Worm (Caenorhabditis elegans) whole organism, L3 larva: ENCODE results near the gene K07H8.2.
A peak's percentile ranks its signal among the peaks of the same experiment; 100 is the strongest.

Experiments
- R02D3.7 ChIP-seq: fragments of 150-350 bp; optimal IDR thresholded peaks from 2 replicates; lab custom pipeline; 2014; ENCODE audit warnings: missing biosample characterization, missing genetic modification characterization
- ZK546.5 ChIP-seq: sonication (generic microtip); optimal IDR thresholded peaks from 2 replicates; lab custom pipeline; 2017; ENCODE audit warnings: missing biosample characterization, missing genetic modification characterization
- aly-2 ChIP-seq: fragments of 150-350 bp; optimal IDR thresholded peaks from 2 replicates; lab custom pipeline; 2014; ENCODE audit warnings: missing biosample characterization, missing genetic modification characterization
- ama-1 ChIP-seq: fragments of 150-350 bp; optimal IDR thresholded peaks from 2 replicates; lab custom pipeline; 2018
- ceh-28 ChIP-seq: fragments of 150-350 bp; optimal IDR thresholded peaks from 2 replicates; lab custom pipeline; 2014; ENCODE audit warnings: missing biosample characterization, missing genetic modification reagents, missing genetic modification characterization
- daf-12 ChIP-seq: fragments of 150-350 bp; optimal IDR thresholded peaks from 2 replicates; lab custom pipeline; 2014; ENCODE audit warnings: missing biosample characterization, missing genetic modification reagents, missing genetic modification characterization
- egl-5 ChIP-seq: fragments of 150-350 bp; optimal IDR thresholded peaks from 2 replicates; lab custom pipeline; 2017; ENCODE audit warnings: missing biosample characterization, missing genetic modification reagents, missing genetic modification characterization, inconsistent platforms
- elt-1 ChIP-seq: fragments of 150-350 bp; optimal IDR thresholded peaks from 2 replicates; lab custom pipeline; 2014; ENCODE audit warnings: missing biosample characterization, missing genetic modification characterization
- elt-2 ChIP-seq: sonication (generic microtip); optimal IDR thresholded peaks from 2 replicates; lab custom pipeline; 2016; ENCODE audit warnings: missing genetic modification reagents, mild to moderate bottlenecking, missing genetic modification characterization, missing compliant biosample characterization
- fkh-10 ChIP-seq: sonication (generic microtip); optimal IDR thresholded peaks from 2 replicates; lab custom pipeline; 2017; ENCODE audit warnings: missing biosample characterization, missing genetic modification reagents, missing genetic modification characterization
- fos-1 ChIP-seq: fragments of 150-350 bp; optimal IDR thresholded peaks from 2 replicates; lab custom pipeline; 2014; ENCODE audit warnings: missing biosample characterization, missing genetic modification characterization
- hmg-11 ChIP-seq: sonication (generic microtip); optimal IDR thresholded peaks from 2 replicates; lab custom pipeline; 2016; ENCODE audit warnings: missing genetic modification characterization, missing compliant biosample characterization
- jun-1 ChIP-seq: fragments of 150-350 bp; optimal IDR thresholded peaks from 2 replicates; lab custom pipeline; 2014; ENCODE audit warnings: missing biosample characterization, missing genetic modification reagents, missing genetic modification characterization
- lin-15B ChIP-seq: fragments of 150-350 bp; optimal IDR thresholded peaks from 2 replicates; lab custom pipeline; 2014; ENCODE audit warnings: missing biosample characterization, missing genetic modification characterization
- lin-39 ChIP-seq: fragments of 150-350 bp; optimal IDR thresholded peaks from 2 replicates; lab custom pipeline; 2018; ENCODE audit warnings: missing biosample characterization, missing genetic modification reagents, missing genetic modification characterization
- lsy-12 ChIP-seq: sonication (generic microtip); optimal IDR thresholded peaks from 2 replicates; lab custom pipeline; 2016; ENCODE audit warnings: mild to moderate bottlenecking, missing genetic modification characterization, missing compliant biosample characterization
- nfya-1 ChIP-seq: sonication (generic microtip); optimal IDR thresholded peaks from 2 replicates; lab custom pipeline; 2017; ENCODE audit warnings: missing genetic modification characterization, mild to moderate bottlenecking, missing compliant biosample characterization, antibody characterized with exemption, moderate library complexity; ENCODE audit not compliant: insufficient read depth
- nhr-11 ChIP-seq: fragments of 150-350 bp; optimal IDR thresholded peaks from 2 replicates; lab custom pipeline; 2014; ENCODE audit warnings: missing biosample characterization, missing genetic modification characterization
- nhr-12 ChIP-seq: fragments of 150-350 bp; optimal IDR thresholded peaks from 2 replicates; lab custom pipeline; 2014; ENCODE audit warnings: missing biosample characterization, missing genetic modification characterization
- nhr-23 ChIP-seq: fragments of 150-350 bp; optimal IDR thresholded peaks from 2 replicates; lab custom pipeline; 2014; ENCODE audit warnings: missing biosample characterization, missing genetic modification reagents, missing genetic modification characterization
- nhr-25 ChIP-seq: sonication (generic microtip); optimal IDR thresholded peaks from 2 replicates; lab custom pipeline; 2017; ENCODE audit warnings: missing biosample characterization, missing genetic modification characterization
- nhr-28 ChIP-seq: fragments of 150-350 bp; optimal IDR thresholded peaks from 2 replicates; lab custom pipeline; 2014; ENCODE audit warnings: missing biosample characterization, missing genetic modification characterization
- nhr-76 ChIP-seq: fragments of 150-350 bp; sonication (generic microtip); optimal IDR thresholded peaks from 5 replicates; lab custom pipeline; 2014; ENCODE audit warnings: missing biosample characterization, missing genetic modification characterization
- pha-4 ChIP-seq: fragments of 150-350 bp; optimal IDR thresholded peaks from 2 replicates; lab custom pipeline; 2014; ENCODE audit warnings: missing biosample characterization, missing genetic modification reagents, missing genetic modification characterization
- pqm-1 ChIP-seq: fragments of 150-350 bp; optimal IDR thresholded peaks from 2 replicates; lab custom pipeline; 2017; ENCODE audit warnings: missing biosample characterization, missing genetic modification characterization, inconsistent platforms
- skn-1 ChIP-seq: fragments of 150-350 bp; optimal IDR thresholded peaks from 2 replicates; lab custom pipeline; 2014; ENCODE audit warnings: missing biosample characterization, missing genetic modification characterization
- snpc-4 ChIP-seq: fragments of 150-350 bp; optimal IDR thresholded peaks from 2 replicates; lab custom pipeline; 2014; ENCODE audit warnings: missing biosample characterization, missing genetic modification characterization
- tbx-2 ChIP-seq: sonication (generic microtip); optimal IDR thresholded peaks from 2 replicates; lab custom pipeline; 2016; ENCODE audit warnings: mild to moderate bottlenecking, missing genetic modification characterization, missing compliant biosample characterization
- unc-62 ChIP-seq: fragments of 150-350 bp; sonication (generic microtip); optimal IDR thresholded peaks from 4 replicates; lab custom pipeline; 2014; ENCODE audit warnings: missing biosample characterization, missing genetic modification reagents, missing genetic modification characterization
- ztf-4 ChIP-seq: fragments of 150-350 bp; optimal IDR thresholded peaks from 2 replicates; lab custom pipeline; 2014; ENCODE audit warnings: missing biosample characterization, missing genetic modification characterization

Gene K07H8.2

DNA sequence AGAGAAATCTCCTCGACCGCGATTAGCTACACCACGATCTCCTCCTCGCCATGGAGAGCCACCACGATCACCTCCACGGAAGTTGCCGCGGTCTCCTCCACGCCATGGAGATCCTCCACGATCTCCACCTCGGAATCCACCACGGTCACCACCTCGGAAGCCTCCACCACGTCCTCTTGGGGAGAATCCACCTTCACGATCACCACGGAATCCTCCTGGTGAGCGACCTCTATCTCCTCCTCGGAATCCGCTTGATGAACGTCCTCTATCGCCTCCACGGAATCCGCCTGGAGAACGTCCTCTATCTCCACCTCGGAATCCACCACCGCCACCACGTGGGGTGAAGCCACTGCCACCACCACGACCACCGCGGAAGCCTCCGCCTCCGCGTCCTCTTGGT lies 2.2 kb upstream of the K07H8.2 start:
- TF ChIP-seq daf-12 (tag; lab: Kevin White, UChicago): no peak

DNA sequence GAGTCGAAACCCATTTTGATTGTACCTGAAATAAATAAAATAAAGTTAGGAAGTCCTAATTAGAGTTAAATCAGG lies 2.0 kb upstream of the K07H8.2 start, which contains the start of gene nucl-1:
Gene nucl-1 (minus strand): TSS at position 26 of the 75 bp plus-strand sequence.
- TF ChIP-seq aly-2 (tag; lab: Kevin White, UChicago): no peak
- no peak for TF ChIP-seq nhr-28 (tag; lab: Kevin White, UChicago)
- no peak for TF ChIP-seq ama-1 (lab: Kevin White, UChicago)
- TF ChIP-seq egl-5 (tag; lab: Kevin White, UChicago): no peak
- TF ChIP-seq hmg-11 (tag; lab: Kevin White, UChicago): no peak
- no peak for TF ChIP-seq elt-1 (tag; lab: Kevin White, UChicago)
- TF ChIP-seq nfya-1: no peak
- TF ChIP-seq jun-1 (tag; lab: Kevin White, UChicago): no peak
- TF ChIP-seq nhr-23 (tag; lab: Kevin White, UChicago): no peak
- no peak for TF ChIP-seq nhr-76 (tag; lab: Kevin White, UChicago)
- TF ChIP-seq, all 47 proteins: peak for 0

DNA sequence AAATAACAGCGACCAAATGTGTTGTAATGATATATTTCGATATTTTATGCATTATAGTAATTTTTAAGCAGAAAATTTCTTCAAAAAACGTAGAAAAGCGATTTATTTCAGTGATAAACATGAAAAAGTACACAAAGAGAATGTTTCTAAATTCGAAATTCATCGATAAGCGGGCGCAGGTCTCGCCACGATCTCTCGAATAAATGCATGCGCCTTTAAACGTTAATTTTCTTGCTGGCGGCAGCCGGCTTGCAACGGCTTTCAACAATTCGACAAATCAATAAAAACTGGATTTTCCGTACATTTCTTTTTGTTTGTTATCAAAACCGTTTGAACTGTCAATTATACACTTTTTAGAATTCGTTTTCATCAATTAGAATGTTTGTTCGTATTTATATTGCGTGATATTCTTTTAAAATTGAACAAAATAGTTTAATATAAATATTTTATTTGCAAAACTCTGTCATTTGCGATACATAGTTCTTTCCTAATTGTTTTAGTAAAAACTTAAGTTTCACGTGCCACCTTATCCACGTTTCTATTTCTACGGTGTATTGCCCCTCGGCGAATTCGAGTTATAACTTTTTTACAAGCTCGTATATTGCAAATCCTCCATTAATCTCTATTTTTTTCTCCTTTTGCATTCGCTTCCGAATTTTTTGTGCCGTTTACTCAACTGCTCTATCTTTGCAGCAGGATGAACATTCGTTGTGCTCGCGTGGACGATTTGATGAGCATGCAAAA lies 1.6 kb upstream of the K07H8.2 start, which contains the start of gene daf-31:
Gene daf-31 (plus strand): TSS at position 694 of the 744 bp plus-strand sequence.
- TF ChIP-seq unc-62 (GFP tag; lab: Kevin White, UChicago) (no peak), snpc-4 (tag; lab: Kevin White, UChicago) (peak; percentile 57), tbx-2 (no peak), nhr-11 (tag; lab: Kevin White, UChicago) (no peak), aly-2 (tag; lab: Kevin White, UChicago) (no peak), lin-39 (tag; lab: Kevin White, UChicago) (peak; percentile 88), ceh-28 (peak; percentile 32), R02D3.7 (tag; lab: Kevin White, UChicago) (no peak), pha-4 (tag; lab: Kevin White, UChicago) (peak; percentile 83), lin-15B (tag; lab: Kevin White, UChicago) (peak; percentile 64), pqm-1 (tag; lab: Kevin White, UChicago) (peak; percentile 6), daf-12 (tag; lab: Kevin White, UChicago) (no peak), nhr-25 (peak; percentile 71), egl-5 (tag; lab: Kevin White, UChicago) (peak; percentile 77), nhr-12 (tag; lab: Kevin White, UChicago) (no peak), fos-1 (tag; lab: Kevin White, UChicago) (no peak), hmg-11 (tag; lab: Kevin White, UChicago) (peak; percentile 62), ZK546.5 (tag; lab: Kevin White, UChicago) (no peak), elt-2 (tag; lab: Kevin White, UChicago) (peak; percentile 40), skn-1 (tag; lab: Kevin White, UChicago) (no peak), nhr-23 (tag; lab: Kevin White, UChicago) (peak; percentile 47), nfya-1 (peak; percentile 72)

DNA sequence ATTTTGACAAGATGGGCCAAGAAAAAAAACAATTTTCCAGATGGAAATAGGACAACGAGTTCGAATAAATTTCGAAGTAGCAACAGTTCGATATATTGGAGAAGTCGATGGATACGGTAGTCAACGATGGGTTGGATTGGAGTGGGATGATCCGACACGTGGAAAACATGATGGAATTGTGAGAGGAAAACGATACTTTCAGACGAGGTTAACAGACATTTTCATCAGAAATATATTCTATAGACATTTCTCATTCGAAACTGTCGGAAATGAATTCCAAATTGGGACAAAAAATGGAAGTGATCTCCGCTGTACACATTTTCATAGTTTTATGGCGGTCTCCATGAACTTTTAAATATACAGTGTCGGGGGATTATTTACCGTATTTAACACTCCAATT lies 3.3 kb downstream of the K07H8.2 start, which contains the start of gene tbce-1:
Gene tbce-1 (plus strand): TSS at position 41 of the 400 bp plus-strand sequence.
- no peak for TF ChIP-seq hmg-11 (tag; lab: Kevin White, UChicago)
- peak; percentile 18 for TF ChIP-seq ama-1 (lab: Kevin White, UChicago)

DNA sequence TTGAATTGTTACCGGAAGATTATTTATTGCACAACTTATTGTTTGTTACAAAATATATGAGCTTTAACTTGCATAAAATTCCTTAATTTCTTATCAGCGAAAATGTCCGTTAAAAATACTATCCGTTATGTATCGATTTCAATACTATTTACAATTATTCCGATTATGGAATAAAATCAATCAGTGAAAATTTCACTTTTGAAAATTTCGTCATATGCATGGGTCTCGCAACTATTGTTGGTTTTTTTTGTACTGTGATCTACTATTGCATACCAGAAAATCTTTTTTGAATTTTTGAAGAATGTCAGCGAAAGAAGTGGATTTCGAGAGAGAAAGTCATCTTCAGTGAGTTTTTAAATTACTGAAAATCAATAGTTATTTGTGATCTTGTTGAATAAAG lies 5.9 kb downstream of the K07H8.2 start, which contains the start of gene nprl-3:
Gene nprl-3 (plus strand): TSS at position 301 of the 400 bp plus-strand sequence.
- TF ChIP-seq ztf-4 (tag; lab: Kevin White, UChicago): no peak

DNA sequence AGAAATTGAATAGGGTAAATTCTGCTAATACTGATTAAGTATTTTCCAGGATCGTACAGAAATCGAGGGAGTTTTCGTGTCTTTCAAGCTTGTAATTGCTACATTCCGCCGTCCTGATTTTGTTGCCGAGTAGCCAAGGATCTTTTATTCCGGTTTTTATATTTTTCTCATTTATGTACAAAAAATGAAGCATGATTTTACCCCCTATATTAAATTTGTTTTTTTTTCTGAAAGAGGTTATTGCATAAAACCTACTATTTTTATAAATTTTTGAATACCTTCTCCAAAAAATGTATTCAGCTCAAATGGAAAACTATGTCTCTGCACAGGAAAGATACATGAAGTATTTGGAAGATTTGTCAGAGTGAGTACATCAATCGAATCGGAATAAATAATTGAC lies 8.3 kb downstream of the K07H8.2 start, which contains the start of gene F35H10.6:
Gene F35H10.6 (plus strand): TSS at position 301 of the 400 bp plus-strand sequence.
- TF ChIP-seq nhr-28 (tag; lab: Kevin White, UChicago) (no peak), hmg-11 (tag; lab: Kevin White, UChicago) (no peak), lsy-12 (tag; lab: Kevin White, UChicago) (no peak), nfya-1 (no peak), nhr-23 (tag; lab: Kevin White, UChicago) (no peak), fkh-10 (GFP tag; lab: Kevin White, UChicago) (no peak), jun-1 (tag; lab: Kevin White, UChicago) (no peak), tbx-2 (no peak)
